Worm (Caenorhabditis elegans): ENCODE data around the gene C06A1.7.
A peak's percentile ranks its signal among the peaks of the same experiment; 100 is the strongest.

The C06A1.7 gene

ce11 chrII:10553377-10554045 is 11.2 kb upstream of the C06A1.7 start:
- TF ChIP-seq hlh-1 (tag; optimal IDR thresholded peaks at IDR 0.05) (peak; percentile 15), ztf-11 (tag; optimal IDR thresholded peaks at IDR 0.05) (no peak), lin-13 (tag; optimal IDR thresholded peaks at IDR 0.05) (no peak), cnd-1 (tag; optimal IDR thresholded peaks at IDR 0.05) (no peak), nhr-28 (tag; optimal IDR thresholded peaks at IDR 0.05) (no peak), unc-62 (GFP tag; optimal IDR thresholded peaks at IDR 0.05) (no peak), zip-8 (tag; optimal IDR thresholded peaks at IDR 0.05) (peak; percentile 9)

- TF ChIP-seq blmp-1 (tag; optimal IDR thresholded peaks at IDR 0.05) (no peak), zip-8 (tag; optimal IDR thresholded peaks at IDR 0.05) (peak; percentile 50), nhr-2 (tag; optimal IDR thresholded peaks at IDR 0.05) (peak; percentile 71), sem-2 (GFP tag; optimal IDR thresholded peaks at IDR 0.05) (no peak), ztf-11 (tag; optimal IDR thresholded peaks at IDR 0.05) (no peak), cnd-1 (tag; optimal IDR thresholded peaks at IDR 0.05) (peak; percentile 40), lsy-2 (tag; optimal IDR thresholded peaks at IDR 0.05) (no peak), nhr-76 (tag; optimal IDR thresholded peaks at IDR 0.05) (no peak), unc-62 (GFP tag; optimal IDR thresholded peaks at IDR 0.05) (peak; percentile 5), elt-1 (tag; optimal IDR thresholded peaks at IDR 0.05; ENCODE audit: borderline replicate concordance, insufficient read depth) (no peak), lin-32 (GFP tag; optimal IDR thresholded peaks at IDR 0.05) (peak; percentile 82), nhr-237 (tag; optimal IDR thresholded peaks at IDR 0.05) (no peak), elt-3 (tag; optimal IDR thresholded peaks at IDR 0.05) (no peak), nhr-28 (tag; optimal IDR thresholded peaks at IDR 0.05) (no peak)
Observed at ce11 chrII:10554046-10554399, 10.7 kb upstream of the C06A1.7 start.

- TF ChIP-seq ces-1 (GFP tag; optimal IDR thresholded peaks at IDR 0.05) (no peak), ztf-11 (tag; optimal IDR thresholded peaks at IDR 0.05) (no peak), mls-2 (tag; optimal IDR thresholded peaks at IDR 0.05) (no peak), zip-8 (tag; optimal IDR thresholded peaks at IDR 0.05) (no peak), ceh-39 (tag; optimal IDR thresholded peaks at IDR 0.05) (no peak), flh-1 (GFP tag; optimal IDR thresholded peaks at IDR 0.05) (no peak), drap-1 (GFP tag; optimal IDR thresholded peaks at IDR 0.05) (no peak), snpc-4 (tag; optimal IDR thresholded peaks at IDR 0.05) (no peak), elt-1 (tag; optimal IDR thresholded peaks at IDR 0.05; ENCODE audit: borderline replicate concordance, insufficient read depth) (no peak), mep-1 (tag; optimal IDR thresholded peaks at IDR 0.05) (no peak), blmp-1 (tag; optimal IDR thresholded peaks at IDR 0.05) (no peak), lsy-2 (tag; optimal IDR thresholded peaks at IDR 0.05) (no peak), unc-62 (GFP tag; optimal IDR thresholded peaks at IDR 0.05) (no peak), mab-5 (tag; optimal IDR thresholded peaks at IDR 0.05) (no peak), unc-120 (tag; optimal IDR thresholded peaks at IDR 0.05; ENCODE audit: poor library complexity, severe bottlenecking) (no peak), bed-3 (GFP tag; optimal IDR thresholded peaks at IDR 0.05) (no peak), cnd-1 (tag; optimal IDR thresholded peaks at IDR 0.05) (no peak), hlh-1 (tag; optimal IDR thresholded peaks at IDR 0.05) (no peak)
Observed at ce11 chrII:10554972-10555371, 9.7 kb upstream of the C06A1.7 start, which contains the start of gene mnk-1. mnk-1 (minus strand) TSS chrII:10555044.

- no peak for TF ChIP-seq flh-1 (GFP tag; optimal IDR thresholded peaks at IDR 0.05)
- peak; percentile 20 for TF ChIP-seq sptf-1 (tag; optimal IDR thresholded peaks at IDR 0.05)
- peak; percentile 80 for TF ChIP-seq unc-62 (GFP tag; optimal IDR thresholded peaks at IDR 0.05)
- peak; percentile 70 for TF ChIP-seq unc-120 (tag; optimal IDR thresholded peaks at IDR 0.05; ENCODE audit: poor library complexity, severe bottlenecking)
- TF ChIP-seq lin-32 (GFP tag; optimal IDR thresholded peaks at IDR 0.05) = no peak
- peak; percentile 37 for TF ChIP-seq hlh-1 (tag; optimal IDR thresholded peaks at IDR 0.05)
Observed at ce11 chrII:10555484-10556075, 9.1 kb upstream of the C06A1.7 start.

ce11 chrII:10556550-10557205 is 8.0 kb upstream of the C06A1.7 start:
- TF ChIP-seq unc-62 (GFP tag; optimal IDR thresholded peaks at IDR 0.05) (no peak), bed-3 (GFP tag; optimal IDR thresholded peaks at IDR 0.05) (no peak), lsy-2 (tag; optimal IDR thresholded peaks at IDR 0.05) (no peak), nhr-28 (tag; optimal IDR thresholded peaks at IDR 0.05) (no peak), sptf-1 (tag; optimal IDR thresholded peaks at IDR 0.05) (no peak), sem-2 (GFP tag; optimal IDR thresholded peaks at IDR 0.05) (no peak), elt-3 (tag; optimal IDR thresholded peaks at IDR 0.05) (no peak), lin-13 (tag; optimal IDR thresholded peaks at IDR 0.05) (no peak), nhr-76 (tag; optimal IDR thresholded peaks at IDR 0.05) (no peak), unc-39 (tag; optimal IDR thresholded peaks at IDR 0.05) (no peak), ces-1 (GFP tag; optimal IDR thresholded peaks at IDR 0.05) (no peak), hlh-1 (tag; optimal IDR thresholded peaks at IDR 0.05) (no peak), nhr-2 (tag; optimal IDR thresholded peaks at IDR 0.05) (no peak)
